Fruit fly (Drosophila melanogaster) whole organism, embryonic: ENCODE results near the gene His3.3A.

Experiments
- Asciz ChIP-seq: fragments of 200-800 bp; sonication (Bioruptor generic); optimal IDR thresholded peaks from 2 replicates; lab custom pipeline; 2017; ENCODE audit warnings: missing biosample characterization, mild to moderate bottlenecking, missing genetic modification characterization, missing genetic modification reagents
- CG11504 ChIP-seq: fragments of 200-800 bp; sonication (Bioruptor generic); optimal IDR thresholded peaks from 3 replicates; lab custom pipeline; 2019; ENCODE audit warnings: missing biosample characterization, mild to moderate bottlenecking, missing genetic modification characterization, moderate library complexity
- CG31224 ChIP-seq: fragments of 200-800 bp; sonication (Bioruptor generic); IDR thresholded peaks from 2 replicates; pipeline ENCODE4 v1.3.6; 2022; ENCODE audit warnings: missing biosample characterization, missing genetic modification characterization
- CG34422 ChIP-seq: fragments of 200-800 bp; sonication (Bioruptor generic); IDR thresholded peaks from 3 replicates; pipeline ENCODE4 v1.3.6; 2022; ENCODE audit warnings: missing biosample characterization, missing genetic modification characterization
- ERR ChIP-seq: fragments of 200-800 bp; sonication (Bioruptor generic); optimal IDR thresholded peaks from 2 replicates; lab custom pipeline; 2016; ENCODE audit warnings: missing biosample characterization, missing genetic modification characterization
- Neu2 ChIP-seq: fragments of 200-800 bp; sonication (Bioruptor generic); optimal IDR thresholded peaks from 3 replicates; lab custom pipeline; 2016; ENCODE audit warnings: missing biosample characterization, missing genetic modification characterization, borderline replicate concordance
- Spps ChIP-seq: fragments of 200-800 bp; sonication (Bioruptor generic); optimal IDR thresholded peaks from 2 replicates; lab custom pipeline; 2018; ENCODE audit warnings: missing biosample characterization, mild to moderate bottlenecking, missing genetic modification characterization
- al ChIP-seq: fragments of 200-800 bp; sonication (Bioruptor generic); IDR thresholded peaks from 2 replicates; pipeline ENCODE4 v1.3.6; 2022; ENCODE audit warnings: missing biosample characterization, missing genetic modification characterization
- ase ChIP-seq: fragments of 200-800 bp; sonication (Bioruptor generic); IDR thresholded peaks from 3 replicates; pipeline ENCODE4 v1.3.6; 2022; ENCODE audit warnings: missing biosample characterization, missing genetic modification characterization
- ash1 ChIP-seq: fragments of 200-800 bp; sonication (Bioruptor generic); optimal IDR thresholded peaks from 2 replicates; lab custom pipeline; 2018; ENCODE audit warnings: missing biosample characterization, mild to moderate bottlenecking, missing genetic modification characterization
- bab2 ChIP-seq: fragments of 200-800 bp; sonication (Bioruptor generic); optimal IDR thresholded peaks from 2 replicates; lab custom pipeline; 2016; ENCODE audit warnings: missing biosample characterization, missing genetic modification characterization
- dan ChIP-seq: fragments of 200-800 bp; sonication (Bioruptor generic); IDR thresholded peaks from 2 replicates; pipeline ENCODE4 v1.3.6; 2022; ENCODE audit warnings: missing biosample characterization, missing genetic modification characterization
- dmrt99B ChIP-seq: fragments of 200-800 bp; sonication (Bioruptor generic); optimal IDR thresholded peaks from 2 replicates; lab custom pipeline; 2018; ENCODE audit warnings: missing biosample characterization, mild to moderate bottlenecking, missing genetic modification characterization, moderate library complexity
- zfh1 ChIP-seq: fragments of 200-800 bp; sonication (Bioruptor generic); IDR thresholded peaks from 3 replicates; pipeline ENCODE4 v1.3.6; 2022; ENCODE audit warnings: missing biosample characterization, missing genetic modification characterization

DNA sequence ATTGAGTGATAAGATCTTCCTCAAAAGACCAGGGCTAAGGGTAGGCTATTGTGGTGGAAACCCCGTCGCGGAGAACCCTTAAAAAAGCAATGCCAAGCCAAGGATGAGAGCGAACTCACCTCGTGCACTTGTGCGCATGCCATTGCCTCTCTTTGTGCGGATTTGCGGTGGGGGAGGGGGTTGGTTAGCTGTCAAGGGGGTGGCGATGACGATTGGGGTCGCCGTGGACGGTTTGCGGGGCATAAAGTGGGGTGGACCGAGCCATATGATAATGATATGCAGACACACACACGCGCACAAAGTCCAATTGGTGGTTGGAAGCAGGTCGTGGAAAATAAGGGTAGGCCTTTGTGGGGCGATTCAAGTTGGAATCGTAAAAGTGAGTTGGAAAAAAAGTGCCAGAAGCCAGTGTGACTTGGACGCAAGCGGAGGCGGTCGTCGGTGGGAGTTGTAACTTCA, 17.4 kb upstream of the His3.3A start, which contains the start of the genes CG14042 and SP555:
- no peak for TF ChIP-seq CG34422 (GFP tag; lab: Robert Waterston, UW)
- TF ChIP-seq ash1 (GFP tag; lab: Kevin White, UChicago), result no peak
- TF ChIP-seq Spps (tag; lab: Kevin White, UChicago), result no peak
- TF ChIP-seq Neu2 (GFP tag; lab: Kevin White, UChicago), result no peak
- TF ChIP-seq bab2, result no peak
- TF ChIP-seq zfh1 (GFP tag; lab: Robert Waterston, UW), result no peak
- TF ChIP-seq Asciz (GFP tag; lab: Kevin White, UChicago), result no peak
- no peak for TF ChIP-seq CG11504 (tag; lab: Kevin White, UChicago)
- no peak for TF ChIP-seq al (GFP tag; lab: Robert Waterston, UW)
- no peak for TF ChIP-seq dmrt99B
- TF ChIP-seq ERR, result no peak
- TF ChIP-seq ase (GFP tag; lab: Robert Waterston, UW), result no peak
- TF ChIP-seq dan, result no peak
- TF ChIP-seq CG31224 (GFP tag; lab: Robert Waterston, UW), result no peak
